Worm (Caenorhabditis elegans): ENCODE results near the gene gcy-23.
A peak's percentile ranks its signal among the peaks of the same experiment; 100 is the strongest.
"Not testable (repeated sequence)": the region's sequence is repeated elsewhere in the genome, so short reads cannot be mapped to it uniquely, and the experiment has no call there.

The gcy-23 gene

DNA sequence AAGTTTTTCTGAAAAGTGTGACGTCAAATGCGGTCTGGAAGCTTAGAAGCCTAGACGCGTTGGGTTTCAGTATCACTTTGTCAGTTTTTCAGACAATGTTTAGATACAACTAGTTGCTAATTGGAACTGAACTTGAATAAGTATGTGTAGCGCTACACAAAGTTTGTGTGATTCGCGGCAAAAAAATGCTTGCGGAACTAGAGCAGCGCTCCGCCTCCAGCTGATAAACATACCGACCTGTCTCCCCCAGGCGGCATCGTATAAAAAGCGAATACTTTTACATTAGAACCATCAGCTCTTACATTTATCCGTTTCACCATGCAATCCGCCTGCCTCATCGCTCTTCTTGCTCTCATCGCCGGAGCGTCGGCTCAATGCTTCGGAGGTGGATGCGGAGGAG is 14.6 kb upstream of the gcy-23 start, which contains the start of gene idpp-12:
Gene idpp-12 (plus strand): TSS at position 301 of the 400 bp plus-strand sequence.
- not testable (repeated sequence) for TF ChIP-seq Y53G8AR.9 (GFP tag; conservative IDR thresholded peaks at IDR 0.05); snpc-1.3 (tag; optimal IDR thresholded peaks at IDR 0.05; ENCODE audit: insufficient read depth); bed-1 (GFP tag; IDR thresholded peaks at IDR 0.05)

- not testable (repeated sequence) for TF ChIP-seq F49E8.2 (tag; optimal IDR thresholded peaks at IDR 0.05; ENCODE audit: insufficient read depth); D2030.7 (GFP tag; IDR thresholded peaks at IDR 0.05); dpff-1 (tag; optimal IDR thresholded peaks at IDR 0.05)
These were observed 12.9 kb upstream of the gcy-23 start, which contains the start of gene W08E12.4 for ce11 chrIV:3302058-3302457. Gene W08E12.4 (plus strand): TSS chrIV:3302358.

DNA sequence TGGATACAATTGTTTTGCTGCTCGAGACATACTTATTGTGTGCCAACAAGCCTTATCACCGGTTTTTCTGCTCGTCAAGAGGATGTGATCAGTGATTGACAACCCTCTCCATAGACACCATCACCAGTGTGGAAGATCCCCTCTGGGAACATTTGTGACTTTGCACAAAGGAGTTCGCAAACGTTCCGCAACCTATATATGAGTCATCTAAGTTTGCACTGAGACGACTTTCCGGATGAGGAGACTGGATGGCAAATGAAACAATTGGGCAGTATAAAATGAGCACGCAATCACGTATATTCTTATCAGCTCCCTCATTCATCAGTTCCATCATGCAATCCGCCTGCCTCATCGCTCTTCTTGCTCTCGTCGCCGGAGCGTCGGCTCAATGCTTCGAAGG is 11.4 kb upstream of the gcy-23 start, which contains the start of gene W08E12.5:
Gene W08E12.5 (plus strand): TSS at position 301 of the 400 bp plus-strand sequence.
- no peak for TF ChIP-seq F23B12.7 (tag; optimal IDR thresholded peaks at IDR 0.05; ENCODE audit: insufficient read depth)
- no peak for TF ChIP-seq mes-4 (tag; optimal IDR thresholded peaks at IDR 0.05)
- no peak for TF ChIP-seq ets-4 (GFP tag; optimal IDR thresholded peaks at IDR 0.05)
- no peak for TF ChIP-seq lsl-1 (GFP tag; optimal IDR thresholded peaks at IDR 0.05)
- TF ChIP-seq gei-17 (GFP tag; optimal IDR thresholded peaks at IDR 0.05) = no peak
- TF ChIP-seq let-526 (GFP tag; IDR thresholded peaks at IDR 0.05) = no peak

DNA sequence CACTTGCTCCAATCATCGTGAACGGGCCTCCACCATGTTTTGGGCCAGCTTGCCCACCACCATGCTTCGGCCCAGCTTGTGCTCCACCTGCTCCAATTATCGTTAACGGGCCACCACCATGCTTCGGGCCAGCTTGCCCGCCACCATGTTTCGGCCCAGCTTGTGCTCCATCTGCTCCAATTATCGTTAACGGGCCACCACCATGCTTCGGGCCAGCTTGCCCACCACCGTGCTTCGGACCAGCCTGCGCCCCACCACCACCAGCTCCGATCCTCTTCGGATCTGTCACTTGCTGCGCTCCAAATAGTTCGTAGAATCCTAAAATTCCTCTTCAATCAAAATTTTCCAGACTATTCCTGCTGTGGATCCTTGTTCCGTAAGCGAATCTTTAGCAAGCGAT is 10.1 kb upstream of the gcy-23 start:
- TF ChIP-seq mel-28 (tag; optimal IDR thresholded peaks at IDR 0.05; ENCODE audit: borderline replicate concordance) = no peak
- TF ChIP-seq zfh-2 (GFP tag; conservative IDR thresholded peaks at IDR 0.05) = peak; percentile 89
- no peak for TF ChIP-seq ama-1 (optimal IDR thresholded peaks at IDR 0.05)
- TF ChIP-seq ama-1 (GFP tag; optimal IDR thresholded peaks at IDR 0.05) = no peak
- TF ChIP-seq egrh-3 (GFP tag; IDR thresholded peaks at IDR 0.05) = peak; percentile 65; the same call in 1 of the 2 replicates
- TF ChIP-seq hlh-12 (tag; optimal IDR thresholded peaks at IDR 0.05) = no peak
- TF ChIP-seq bed-2 (GFP tag; IDR thresholded peaks at IDR 0.05) = no peak
- 0 out of 2 replicates have a peak, but pooled peaks have one; percentile 21 for TF ChIP-seq ceh-40 (GFP tag; IDR thresholded peaks at IDR 0.05)
- TF ChIP-seq dox-1 (GFP tag; IDR thresholded peaks at IDR 0.05) = peak; percentile 23; the same call in 1 of the 2 replicates
- TF ChIP-seq madf-3 (GFP tag; IDR thresholded peaks at IDR 0.05) = no peak
- 0 out of 2 replicates have a peak, but pooled peaks have one; percentile 30 for TF ChIP-seq sea-2 (GFP tag; IDR thresholded peaks at IDR 0.05)
- TF ChIP-seq F52B5.7 (tag; optimal IDR thresholded peaks at IDR 0.05) = no peak

ce11 chrIV:3298300-3298699 is 9.2 kb upstream of the gcy-23 start, which contains the start of gene W08E12.6:
Gene W08E12.6 (plus strand): TSS chrIV:3298600.
- TF ChIP-seq xnd-1 (tag; optimal IDR thresholded peaks at IDR 0.05) = no peak
- TF ChIP-seq egl-44 (GFP tag; IDR thresholded peaks at IDR 0.05) = no peak
- no peak for TF ChIP-seq F37B4.10 (GFP tag; IDR thresholded peaks at IDR 0.05)
- TF ChIP-seq zfh-2 (GFP tag; conservative IDR thresholded peaks at IDR 0.05) = no peak
- TF ChIP-seq tlf-1 (GFP tag; optimal IDR thresholded peaks at IDR 0.05) = no peak
- TF ChIP-seq Y79H2A.3 (GFP tag; conservative IDR thresholded peaks at IDR 0.05) = no peak
- TF ChIP-seq cebp-1 (GFP tag; IDR thresholded peaks at IDR 0.05) = no peak
- TF ChIP-seq cebp-1 (tag; optimal IDR thresholded peaks at IDR 0.05) = no peak
- no peak for TF ChIP-seq gei-17 (GFP tag; optimal IDR thresholded peaks at IDR 0.05)
- no peak for TF ChIP-seq lin-26 (GFP tag; IDR thresholded peaks at IDR 0.05)
- no peak for TF ChIP-seq bed-1 (GFP tag; IDR thresholded peaks at IDR 0.05)
- TF ChIP-seq pbrm-1 (GFP tag; IDR thresholded peaks at IDR 0.05) = no peak
- TF ChIP-seq bed-2 (GFP tag; IDR thresholded peaks at IDR 0.05) = no peak
- no peak for TF ChIP-seq madf-6 (GFP tag; IDR thresholded peaks at IDR 0.05)
- TF ChIP-seq egl-18 (GFP tag; IDR thresholded peaks at IDR 0.05) = no peak
- no peak for TF ChIP-seq lsl-1 (GFP tag; optimal IDR thresholded peaks at IDR 0.05)
- TF ChIP-seq rec-8 (tag; optimal IDR thresholded peaks at IDR 0.05) = no peak
- no peak for TF ChIP-seq lin-35 (GFP tag; optimal IDR thresholded peaks at IDR 0.05)
- no peak for TF ChIP-seq ztf-28 (GFP tag; IDR thresholded peaks at IDR 0.05)
- TF ChIP-seq ceh-79 (tag; optimal IDR thresholded peaks at IDR 0.05) = no peak
- no peak for TF ChIP-seq F22D6.2 (tag; optimal IDR thresholded peaks at IDR 0.05)

Measured in whole organism, young adult.